Fruit fly (Drosophila melanogaster): ENCODE results near the gene Sfp24C1.

The Sfp24C1 gene

DNA sequence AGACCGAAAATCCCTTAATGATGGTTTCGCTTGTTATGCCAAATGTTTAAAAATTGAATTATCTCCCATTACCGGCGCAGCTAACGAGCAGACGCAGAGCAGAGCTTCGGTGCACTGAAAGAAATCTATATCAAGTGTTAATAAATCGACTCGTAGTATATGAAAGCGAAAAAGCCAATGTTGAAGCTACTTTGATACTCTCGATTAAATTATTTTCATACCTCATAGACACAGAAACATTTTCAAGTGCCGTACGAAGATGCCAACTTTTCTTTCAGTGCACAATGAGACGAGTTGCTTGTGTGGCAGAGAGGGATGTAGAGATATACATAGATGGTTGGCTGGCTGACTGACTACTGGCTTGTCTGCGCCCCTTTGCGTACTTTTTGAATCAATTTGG lies 24.7 kb upstream of the Sfp24C1 start (continued):
- TF ChIP-seq klu (GFP tag; IDR thresholded peaks at IDR 0.05) (no peak), CG8281 (tag; optimal IDR thresholded peaks at IDR 0.05) (no peak), CG31224 (GFP tag; IDR thresholded peaks at IDR 0.05) (no peak), D (optimal IDR thresholded peaks at IDR 0.05) (no peak), D (GFP tag; optimal IDR thresholded peaks at IDR 0.05) (peak; percentile 40), Scr (GFP tag; IDR thresholded peaks at IDR 0.05; ENCODE audit: partially characterized antibody) (no peak), ssp (GFP tag; IDR thresholded peaks at IDR 0.05) (no peak), CG33213 (GFP tag; optimal IDR thresholded peaks at IDR 0.05) (no peak), Chrac-16 (GFP tag; optimal IDR thresholded peaks at IDR 0.05) (peak; percentile 24), Gsc (GFP tag; IDR thresholded peaks at IDR 0.05) (no peak), GATAe (GFP tag; conservative IDR thresholded peaks at IDR 0.05) (no peak), kni (GFP tag; optimal IDR thresholded peaks at IDR 0.05) (no peak), Drgx (GFP tag; IDR thresholded peaks at IDR 0.05) (no peak), sima (GFP tag; optimal IDR thresholded peaks at IDR 0.05) (no peak), CG15696 (tag; optimal IDR thresholded peaks at IDR 0.05) (peak; percentile 41), CG15011 (GFP tag; optimal IDR thresholded peaks at IDR 0.05) (no peak), CG6272 (GFP tag; IDR thresholded peaks at IDR 0.05) (no peak), Pdp1 (GFP tag; optimal IDR thresholded peaks at IDR 0.05) (peak; percentile 5), CG3281 (GFP tag; optimal IDR thresholded peaks at IDR 0.05) (no peak), Ets65A (GFP tag) (peak; percentile 77), Xrp1 (GFP tag; IDR thresholded peaks at IDR 0.05) (peak; percentile 73), CG5953 (GFP tag; IDR thresholded peaks at IDR 0.05) (no peak), HLH3B (GFP tag; IDR thresholded peaks at IDR 0.05) (0 out of 2 replicates have a peak, but pooled peaks have one; percentile 17), amos (GFP tag; IDR thresholded peaks at IDR 0.05; ENCODE audit: partially characterized antibody) (no peak), Camta (GFP tag; optimal IDR thresholded peaks at IDR 0.05) (no peak), Lim3 (GFP tag; IDR thresholded peaks at IDR 0.05) (no peak), CG7372 (GFP tag; IDR thresholded peaks at IDR 0.05) (0 out of 2 replicates have a peak, but pooled peaks have one; percentile 34), crc (GFP tag; optimal IDR thresholded peaks at IDR 0.05) (no peak), NfI (GFP tag; optimal IDR thresholded peaks at IDR 0.05) (no peak), CG1792 (GFP tag; optimal IDR thresholded peaks at IDR 0.05) (no peak), cad (GFP tag; optimal IDR thresholded peaks at IDR 0.05) (no peak), Opbp (GFP tag; IDR thresholded peaks at IDR 0.05; ENCODE audit: partially characterized antibody) (no peak), CG12391 (tag; optimal IDR thresholded peaks at IDR 0.05) (peak; percentile 29), CG16779 (GFP tag; IDR thresholded peaks at IDR 0.05) (no peak), tap (tag; optimal IDR thresholded peaks at IDR 0.05) (peak; percentile 11), stwl (tag; optimal IDR thresholded peaks at IDR 0.05) (no peak), Neu2 (GFP tag; optimal IDR thresholded peaks at IDR 0.05; ENCODE audit: borderline replicate concordance) (no peak), CG7556 (GFP tag; optimal IDR thresholded peaks at IDR 0.05) (no peak), CG16863 (GFP tag; optimal IDR thresholded peaks at IDR 0.05) (peak; percentile 12), tll (GFP tag; optimal IDR thresholded peaks at IDR 0.05) (no peak), CG10565 (GFP tag; optimal IDR thresholded peaks at IDR 0.05) (no peak), tx (GFP tag; optimal IDR thresholded peaks at IDR 0.05) (no peak), E2f1 (GFP tag; IDR thresholded peaks at IDR 0.05) (peak; percentile 46; the same call in 1 of the 2 replicates), wor (GFP tag; IDR thresholded peaks at IDR 0.05) (no peak), nerfin-2 (GFP tag; IDR thresholded peaks at IDR 0.05; ENCODE audit: partially characterized antibody) (no peak), Doc2 (GFP tag; IDR thresholded peaks at IDR 0.05) (no peak), CG10267 (tag; optimal IDR thresholded peaks at IDR 0.05) (peak; percentile 26), ci (GFP tag; IDR thresholded peaks at IDR 0.05) (peak; percentile 69), pnt (GFP tag; optimal IDR thresholded peaks at IDR 0.05) (peak; percentile 28), CG17802 (tag; optimal IDR thresholded peaks at IDR 0.05) (peak; percentile 15), ewg (GFP tag; optimal IDR thresholded peaks at IDR 0.05) (peak; percentile 6), ac (GFP tag; optimal IDR thresholded peaks at IDR 0.05) (no peak)
